Fruit fly (Drosophila melanogaster) whole organism, embryonic: ENCODE measurements around the gene CG7789.

Experiments
- BEAF-32 ChIP-seq: fragments of 200-800 bp; sonication (Bioruptor generic); optimal IDR thresholded peaks from 3 replicates; lab custom pipeline; 2017; ENCODE audit warnings: missing biosample characterization, missing genetic modification characterization, mild to moderate bottlenecking, moderate library complexity, missing genetic modification reagents
- CG11723 ChIP-seq: fragments of 200-800 bp; sonication (Bioruptor generic); optimal IDR thresholded peaks from 2 replicates; lab custom pipeline; 2017; ENCODE audit warnings: missing biosample characterization, mild to moderate bottlenecking, missing genetic modification characterization
- CG12236 ChIP-seq: fragments of 200-800 bp; sonication (Bioruptor generic); optimal IDR thresholded peaks from 2 replicates; lab custom pipeline; 2016; ENCODE audit warnings: missing biosample characterization, missing genetic modification characterization
- CG12769 ChIP-seq: fragments of 200-800 bp; sonication (Bioruptor generic); optimal IDR thresholded peaks from 2 replicates; lab custom pipeline; 2019; ENCODE audit warnings: missing biosample characterization, mild to moderate bottlenecking, missing genetic modification characterization, moderate library complexity
- CG15011 ChIP-seq: fragments of 200-800 bp; sonication (Bioruptor generic); optimal IDR thresholded peaks from 3 replicates; lab custom pipeline; 2018; ENCODE audit warnings: missing biosample characterization, mild to moderate bottlenecking, missing genetic modification characterization
- CG16813 ChIP-seq: fragments of 200-800 bp; sonication (Bioruptor generic); IDR thresholded peaks from 3 replicates; pipeline ENCODE4 v1.3.6; 2022; ENCODE audit warnings: missing biosample characterization, missing genetic modification characterization; ENCODE audit not compliant: partially characterized antibody
- CG17829 ChIP-seq: fragments of 200-800 bp; optimal IDR thresholded peaks from 2 replicates; lab custom pipeline; 2019; ENCODE audit warnings: missing biosample characterization, mild to moderate bottlenecking, missing genetic modification characterization, moderate library complexity
- CG2129 ChIP-seq: fragments of 200-800 bp; sonication (Bioruptor generic); IDR thresholded peaks from 2 replicates; pipeline ENCODE4 v1.3.6; 2022; ENCODE audit warnings: missing biosample characterization, missing genetic modification characterization; ENCODE audit not compliant: partially characterized antibody
- CG2202 ChIP-seq: fragments of 200-800 bp; sonication (Bioruptor generic); optimal IDR thresholded peaks from 2 replicates; lab custom pipeline; 2018; ENCODE audit warnings: missing biosample characterization, mild to moderate bottlenecking, missing genetic modification characterization
- CG42726 ChIP-seq: fragments of 200-800 bp; sonication (Bioruptor generic); IDR thresholded peaks from 2 replicates; pipeline ENCODE4 v1.3.6; 2022; ENCODE audit warnings: missing biosample characterization, missing genetic modification characterization; ENCODE audit not compliant: partially characterized antibody
- CG4617 ChIP-seq: fragments of 200-800 bp; sonication (Bioruptor generic); optimal IDR thresholded peaks from 3 replicates; lab custom pipeline; 2016; ENCODE audit warnings: missing biosample characterization, missing genetic modification characterization, borderline replicate concordance
- CG5953 ChIP-seq: fragments of 200-800 bp; sonication (Bioruptor generic); IDR thresholded peaks from 2 replicates; pipeline ENCODE4 v1.3.6; 2022; ENCODE audit warnings: missing biosample characterization, missing genetic modification characterization
- CG6791 ChIP-seq: fragments of 200-800 bp; sonication (Bioruptor generic); IDR thresholded peaks from 3 replicates; pipeline ENCODE4 v1.3.6; 2022; ENCODE audit warnings: missing biosample characterization, missing genetic modification characterization; ENCODE audit not compliant: partially characterized antibody
- CG8924 ChIP-seq: fragments of 200-800 bp; optimal IDR thresholded peaks from 3 replicates; lab custom pipeline; 2019; ENCODE audit warnings: missing biosample characterization, mild to moderate bottlenecking, missing genetic modification characterization, moderate library complexity
- Ets97D ChIP-seq: fragments of 200-800 bp; sonication (Bioruptor generic); optimal IDR thresholded peaks from 3 replicates; lab custom pipeline; 2016; ENCODE audit warnings: missing biosample characterization, missing genetic modification characterization
- HLH4C ChIP-seq: fragments of 200-800 bp; sonication (Bioruptor generic); IDR thresholded peaks from 3 replicates; pipeline ENCODE4 v1.3.6; 2022; ENCODE audit warnings: missing biosample characterization, missing genetic modification characterization; ENCODE audit not compliant: partially characterized antibody
- MBD-R2 ChIP-seq: fragments of 200-800 bp; sonication (Bioruptor generic); IDR thresholded peaks from 2 replicates; pipeline ENCODE4 v1.3.6; 2022; ENCODE audit warnings: missing biosample characterization, missing genetic modification characterization
- MESR4 ChIP-seq: fragments of 200-800 bp; sonication (Bioruptor generic); optimal IDR thresholded peaks from 2 replicates; lab custom pipeline; 2018; ENCODE audit warnings: missing biosample characterization, mild to moderate bottlenecking, missing genetic modification characterization, moderate library complexity
- NfI ChIP-seq: fragments of 200-800 bp; sonication (Bioruptor generic); optimal IDR thresholded peaks from 3 replicates; lab custom pipeline; 2018; ENCODE audit warnings: missing biosample characterization, mild to moderate bottlenecking, missing genetic modification characterization, moderate library complexity
- Oaz ChIP-seq: fragments of 200-800 bp; sonication (Bioruptor generic); IDR thresholded peaks from 2 replicates; pipeline ENCODE4 v1.3.6; 2022; ENCODE audit warnings: missing biosample characterization, missing genetic modification characterization
- Opbp ChIP-seq: fragments of 200-800 bp; sonication (Bioruptor generic); IDR thresholded peaks from 3 replicates; pipeline ENCODE4 v1.3.6; 2022; ENCODE audit warnings: missing biosample characterization, missing genetic modification characterization; ENCODE audit not compliant: partially characterized antibody
- Rfx ChIP-seq: fragments of 200-800 bp; sonication (Bioruptor generic); IDR thresholded peaks from 2 replicates; pipeline ENCODE4 v1.3.6; 2022; ENCODE audit warnings: missing biosample characterization, missing genetic modification characterization
- Rx ChIP-seq: fragments of 200-800 bp; sonication (Bioruptor generic); IDR thresholded peaks from 2 replicates; pipeline ENCODE4 v1.3.6; 2022; ENCODE audit warnings: missing biosample characterization, missing genetic modification characterization
- Scr ChIP-seq: fragments of 200-800 bp; sonication (Bioruptor generic); IDR thresholded peaks from 2 replicates; pipeline ENCODE4 v1.3.6; 2022; ENCODE audit warnings: missing biosample characterization, missing genetic modification characterization; ENCODE audit not compliant: partially characterized antibody
- Sin3A ChIP-seq: fragments of >200 bp; optimal IDR thresholded peaks from 2 replicates; lab custom pipeline; 2018
- TFAM ChIP-seq: fragments of 200-800 bp; sonication (Bioruptor generic); optimal IDR thresholded peaks from 2 replicates; lab custom pipeline; 2017; ENCODE audit warnings: missing biosample characterization, missing genetic modification characterization, inconsistent platforms
- amos ChIP-seq: fragments of 200-800 bp; sonication (Bioruptor generic); IDR thresholded peaks from 2 replicates; pipeline ENCODE4 v1.3.6; 2022; ENCODE audit warnings: missing biosample characterization, missing genetic modification characterization; ENCODE audit not compliant: partially characterized antibody
- ato ChIP-seq: fragments of 200-800 bp; sonication (Bioruptor generic); IDR thresholded peaks from 2 replicates; pipeline ENCODE4 v1.3.6; 2022; ENCODE audit warnings: missing biosample characterization, missing genetic modification characterization; ENCODE audit not compliant: partially characterized antibody
- cg ChIP-seq: fragments of 200-800 bp; sonication (Bioruptor generic); optimal IDR thresholded peaks from 3 replicates; lab custom pipeline; 2019; ENCODE audit warnings: missing biosample characterization, mild to moderate bottlenecking, missing genetic modification characterization, moderate library complexity
- crp ChIP-seq, 2 experiments: fragments of 200-800 bp; sonication (Bioruptor generic); optimal IDR thresholded peaks; 2 replicates in 1 of 2; 3 replicates in 1 of 2; lab custom pipeline; 2017; ENCODE audit warnings: missing biosample characterization in 2 of 2, missing genetic modification characterization in 2 of 2, mild to moderate bottlenecking in 1 of 2, moderate library complexity in 1 of 2
- grn ChIP-seq: fragments of 200-800 bp; sonication (Bioruptor generic); optimal IDR thresholded peaks from 3 replicates; lab custom pipeline; 2017; ENCODE audit warnings: missing biosample characterization, missing genetic modification characterization
- h ChIP-seq: fragments of >200 bp; optimal IDR thresholded peaks from 2 replicates; lab custom pipeline; 2017
- hb ChIP-seq: fragments of 200-800 bp; sonication (Bioruptor generic); IDR thresholded peaks from 3 replicates; pipeline ENCODE4 v1.3.6; 2022; ENCODE audit warnings: missing biosample characterization, missing genetic modification characterization; ENCODE audit not compliant: partially characterized antibody
- inv ChIP-seq: fragments of 200-800 bp; sonication (Bioruptor generic); IDR thresholded peaks from 2 replicates; pipeline ENCODE4 v1.3.6; 2022; ENCODE audit warnings: missing biosample characterization, missing genetic modification characterization; ENCODE audit not compliant: partially characterized antibody
- knrl ChIP-seq: fragments of 200-800 bp; sonication (Bioruptor generic); IDR thresholded peaks from 3 replicates; pipeline ENCODE4 v1.3.6; 2022; ENCODE audit warnings: missing biosample characterization, missing genetic modification characterization; ENCODE audit not compliant: partially characterized antibody
- lola ChIP-seq, 3 experiments: fragments of >200 bp in 2 of 3; fragments of 200-800 bp in 1 of 3; sonication (Bioruptor generic) in 1 of 3; optimal IDR thresholded peaks; 2 replicates each; lab custom pipeline; 2017 to 2019; ENCODE audit warnings: missing biosample characterization in 3 of 3, missing genetic modification characterization in 3 of 3, mild to moderate bottlenecking in 1 of 3, moderate library complexity in 1 of 3
- nerfin-2 ChIP-seq: fragments of 200-800 bp; sonication (Bioruptor generic); IDR thresholded peaks from 2 replicates; pipeline ENCODE4 v1.3.6; 2022; ENCODE audit warnings: missing biosample characterization, missing genetic modification characterization; ENCODE audit not compliant: partially characterized antibody
- nmo ChIP-seq: fragments of 200-800 bp; sonication (Bioruptor generic); optimal IDR thresholded peaks from 2 replicates; lab custom pipeline; 2018; ENCODE audit warnings: missing biosample characterization, mild to moderate bottlenecking, missing genetic modification characterization, moderate library complexity
- phol ChIP-seq: fragments of 200-800 bp; sonication (Bioruptor generic); optimal IDR thresholded peaks from 3 replicates; lab custom pipeline; 2018; ENCODE audit warnings: missing biosample characterization, mild to moderate bottlenecking, missing genetic modification characterization, moderate library complexity
- sima ChIP-seq: fragments of 200-800 bp; sonication (Bioruptor generic); optimal IDR thresholded peaks from 2 replicates; lab custom pipeline; 2016; ENCODE audit warnings: missing biosample characterization, missing genetic modification characterization
- sna ChIP-seq: fragments of 200-800 bp; sonication (Bioruptor generic); IDR thresholded peaks from 2 replicates; pipeline ENCODE4 v1.3.6; 2022; ENCODE audit warnings: missing biosample characterization, missing genetic modification characterization; ENCODE audit not compliant: partially characterized antibody
- tap ChIP-seq: fragments of 200-800 bp; optimal IDR thresholded peaks from 3 replicates; lab custom pipeline; 2019; ENCODE audit warnings: missing biosample characterization, mild to moderate bottlenecking, missing genetic modification characterization, moderate library complexity
- tna ChIP-seq: fragments of 200-800 bp; sonication (Bioruptor generic); IDR thresholded peaks from 2 replicates; pipeline ENCODE4 v1.3.6; 2022; ENCODE audit warnings: missing biosample characterization, missing genetic modification characterization; ENCODE audit not compliant: partially characterized antibody
- vnd ChIP-seq: fragments of 200-800 bp; sonication (Bioruptor generic); IDR thresholded peaks from 3 replicates; pipeline ENCODE4 v1.3.6; 2022; ENCODE audit warnings: missing biosample characterization, missing genetic modification characterization; ENCODE audit not compliant: partially characterized antibody
- wek ChIP-seq: fragments of 200-800 bp; sonication (Bioruptor generic); optimal IDR thresholded peaks from 3 replicates; lab custom pipeline; 2018; ENCODE audit warnings: missing biosample characterization, mild to moderate bottlenecking, missing genetic modification characterization, moderate library complexity

Gene CG7789

DNA sequence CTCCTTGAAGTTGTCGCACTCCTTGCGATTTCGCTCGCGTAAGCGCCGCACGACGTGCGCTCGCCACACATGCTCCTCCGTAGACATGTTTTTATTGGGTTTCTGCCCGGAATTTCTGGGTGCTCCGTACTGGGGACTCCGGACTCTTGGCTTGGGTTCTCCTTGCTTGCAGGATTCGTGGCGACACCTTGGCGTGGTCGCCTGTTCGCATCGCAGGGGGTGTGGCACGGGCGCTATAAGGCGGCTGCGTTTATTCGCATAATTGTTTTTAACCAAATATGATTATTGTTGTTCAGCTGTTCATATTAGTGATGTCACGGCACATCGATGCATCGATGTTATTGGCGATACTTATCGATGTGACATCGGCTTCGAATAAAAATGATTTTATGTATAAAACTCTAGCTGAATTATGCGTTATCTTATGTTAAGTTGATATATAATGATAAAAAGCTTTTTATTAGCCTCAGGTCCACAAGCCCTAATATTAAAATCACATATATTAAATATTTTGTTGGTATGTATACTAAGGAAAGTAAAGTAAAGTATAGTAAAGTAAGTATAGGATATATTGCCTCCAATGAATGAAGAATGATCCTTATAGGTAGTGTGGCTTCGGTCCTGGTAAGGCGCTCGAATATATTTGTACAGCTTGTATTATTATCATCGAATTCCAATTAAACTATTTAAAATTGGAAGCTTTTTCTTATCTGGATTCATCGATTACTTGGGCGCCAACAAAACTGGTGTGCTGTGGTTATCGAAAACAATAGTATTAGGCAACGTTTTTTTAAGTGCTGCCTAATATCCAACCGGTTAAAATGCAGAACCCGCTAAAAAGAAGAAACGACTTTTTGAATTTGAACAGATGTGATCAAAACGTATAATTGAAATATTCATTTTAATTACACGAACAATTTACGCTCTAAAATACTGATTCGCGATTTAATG lies 32.0 kb downstream of the CG7789 start, which contains the start of gene Atg16 (continued):
- TF ChIP-seq CG12769 (tag; lab: Kevin White, UChicago) = no peak
- TF ChIP-seq CG16813 = peak; percentile 94
- no peak for TF ChIP-seq phol (tag; lab: Kevin White, UChicago)
- peak; percentile 93 for TF ChIP-seq inv (GFP tag; lab: Robert Waterston, UW)
- peak; percentile 85 for TF ChIP-seq CG2129 (GFP tag; lab: Robert Waterston, UW)
- TF ChIP-seq Sin3A (lab: Kevin White, UChicago) = peak; percentile 6
- no peak for TF ChIP-seq NfI (GFP tag; lab: Kevin White, UChicago)
- no peak for TF ChIP-seq wek (GFP tag; lab: Kevin White, UChicago)
- no peak for TF ChIP-seq cg (GFP tag; lab: Kevin White, UChicago)
- TF ChIP-seq ato (GFP tag; lab: Robert Waterston, UW) = peak; percentile 80
- peak; percentile 75 for TF ChIP-seq MBD-R2 (GFP tag; lab: Robert Waterston, UW)
- TF ChIP-seq Rfx (GFP tag; lab: Robert Waterston, UW) = peak; percentile 39; the same call in 1 of the 2 replicates
- peak; percentile 84 for TF ChIP-seq sna (GFP tag; lab: Robert Waterston, UW)
- TF ChIP-seq h = no peak
- peak; percentile 92 for TF ChIP-seq HLH4C (GFP tag; lab: Robert Waterston, UW)
- peak; percentile 95 for TF ChIP-seq Scr (GFP tag; lab: Robert Waterston, UW)
- no peak for TF ChIP-seq sima (GFP tag; lab: Kevin White, UChicago)
- TF ChIP-seq BEAF-32 (GFP tag; lab: Kevin White, UChicago) = peak; percentile 89
- TF ChIP-seq Rx = no peak
- TF ChIP-seq Ets97D (GFP tag; lab: Kevin White, UChicago) = peak; percentile 22
- peak; percentile 17 for TF ChIP-seq grn (GFP tag; lab: Kevin White, UChicago)
- TF ChIP-seq CG12236 (GFP tag; lab: Kevin White, UChicago) = no peak
- peak; percentile 90 for TF ChIP-seq MESR4 (GFP tag; lab: Kevin White, UChicago)
- TF ChIP-seq CG15011 (GFP tag; lab: Kevin White, UChicago) = no peak
- peak; percentile 94 for TF ChIP-seq hb (GFP tag; lab: Robert Waterston, UW)
- TF ChIP-seq CG4617 = peak; percentile 39
- no peak for TF ChIP-seq TFAM
- TF ChIP-seq CG11723 (GFP tag; lab: Kevin White, UChicago) = no peak
- TF ChIP-seq lola (GFP tag; optimal IDR thresholded peaks at IDR 0.05; lab: Kevin White, UChicago) = peak in 1 of 3 experiments; percentile 13
- peak; percentile 17 for TF ChIP-seq CG8924
- peak; percentile 95 for TF ChIP-seq Opbp (GFP tag; lab: Robert Waterston, UW)
- TF ChIP-seq vnd (GFP tag; lab: Robert Waterston, UW) = peak; percentile 94
- peak; percentile 7 for TF ChIP-seq nmo (GFP tag; lab: Kevin White, UChicago)
- peak; percentile 96 for TF ChIP-seq CG6791 (GFP tag; lab: Robert Waterston, UW)
- TF ChIP-seq crp (GFP tag; optimal IDR thresholded peaks at IDR 0.05; lab: Kevin White, UChicago) = peak in 1 of 2 experiments; percentile 78
- TF ChIP-seq tna = peak; percentile 80
- no peak for TF ChIP-seq tap
- TF ChIP-seq CG42726 (GFP tag; lab: Robert Waterston, UW) = peak; percentile 86
- TF ChIP-seq CG17829 = peak; percentile 6
- no peak for TF ChIP-seq CG2202 (tag; lab: Kevin White, UChicago)
- TF ChIP-seq nerfin-2 (GFP tag; lab: Robert Waterston, UW) = peak; percentile 87
- TF ChIP-seq knrl (GFP tag; lab: Robert Waterston, UW) = peak; percentile 93
- TF ChIP-seq CG5953 (GFP tag; lab: Robert Waterston, UW) = 0 out of 2 replicates have a peak, but pooled peaks have one; percentile 16
- TF ChIP-seq amos (GFP tag; lab: Robert Waterston, UW) = peak; percentile 95
- no peak for TF ChIP-seq Oaz (GFP tag; lab: Robert Waterston, UW)
